Fruit fly (Drosophila melanogaster): ENCODE data around the gene CheA87a.

CheA87a gene

dm6 chr3R:13400902-13401721, 31.7 kb downstream of the CheA87a start (continued):
- TF ChIP-seq Oli (tag; optimal IDR thresholded peaks at IDR 0.05) (peak; percentile 96), eyg (GFP tag; optimal IDR thresholded peaks at IDR 0.05) (peak; percentile 76), gcm (GFP tag; optimal IDR thresholded peaks at IDR 0.05) (peak; percentile 90), CG4820 (GFP tag; optimal IDR thresholded peaks at IDR 0.05) (peak; percentile 83), CG10543 (GFP tag; optimal IDR thresholded peaks at IDR 0.05) (peak; percentile 53), Hr3 (GFP tag; optimal IDR thresholded peaks at IDR 0.05) (peak; percentile 88), crc (GFP tag; optimal IDR thresholded peaks at IDR 0.05) (peak; percentile 76), h (optimal IDR thresholded peaks at IDR 0.05) (no peak), CG12155 (GFP tag; optimal IDR thresholded peaks at IDR 0.05) (peak; percentile 85), BtbVII (GFP tag; optimal IDR thresholded peaks at IDR 0.05) (peak; percentile 75), her (GFP tag; optimal IDR thresholded peaks at IDR 0.05) (peak; percentile 79), Kr (GFP tag; optimal IDR thresholded peaks at IDR 0.05) (no peak), CG17612 (GFP tag; IDR thresholded peaks at IDR 0.05) (peak; percentile 54), CG12659 (GFP tag; optimal IDR thresholded peaks at IDR 0.05) (peak; percentile 92), zfh1 (GFP tag; IDR thresholded peaks at IDR 0.05) (peak; percentile 82), CG7357 (GFP tag; IDR thresholded peaks at IDR 0.05) (peak; percentile 72; the same call in 2 of the 3 replicates), gce (GFP tag; IDR thresholded peaks at IDR 0.05) (peak; percentile 81; the same call in 2 of the 3 replicates), CG18764 (GFP tag; optimal IDR thresholded peaks at IDR 0.05) (peak; percentile 62), CG16779 (GFP tag; IDR thresholded peaks at IDR 0.05) (peak; percentile 63; the same call in 1 of the 2 replicates), CG2202 (tag; optimal IDR thresholded peaks at IDR 0.05) (peak; percentile 89), HmgZ (tag; optimal IDR thresholded peaks at IDR 0.05) (peak; percentile 90), Sox102F (GFP tag; optimal IDR thresholded peaks at IDR 0.05) (peak; percentile 92), Bgb (GFP tag; IDR thresholded peaks at IDR 0.05; ENCODE audit: partially characterized antibody) (no peak; the same call in 1 of the 2 replicates), CG12769 (tag; optimal IDR thresholded peaks at IDR 0.05) (peak; percentile 85), Tbp (GFP tag; optimal IDR thresholded peaks at IDR 0.05) (no peak), Adf1 (GFP tag; IDR thresholded peaks at IDR 0.05) (0 out of 2 replicates have a peak, but pooled peaks have one; percentile 45), Gsc (GFP tag; IDR thresholded peaks at IDR 0.05) (peak; percentile 49), GATAe (GFP tag; conservative IDR thresholded peaks at IDR 0.05) (no peak; the same call in 1 of the 2 replicates), CG11456 (GFP tag; IDR thresholded peaks at IDR 0.05) (peak; percentile 71; the same call in 1 of the 3 replicates), Eip74EF (GFP tag; optimal IDR thresholded peaks at IDR 0.05) (peak in 1 of 2 experiments; percentile 92), gsb-n (tag; optimal IDR thresholded peaks at IDR 0.05) (peak; percentile 85), CG6254 (GFP tag; optimal IDR thresholded peaks at IDR 0.05) (peak; percentile 82), CG10959 (GFP tag; IDR thresholded peaks at IDR 0.05) (peak; percentile 32), Rx (GFP tag; IDR thresholded peaks at IDR 0.05) (peak; percentile 81), Bdp1 (GFP tag; optimal IDR thresholded peaks at IDR 0.05) (peak; percentile 79), CG7987 (GFP tag; optimal IDR thresholded peaks at IDR 0.05) (peak; percentile 63), prd (optimal IDR thresholded peaks at IDR 0.05) (no peak), prd (GFP tag; IDR thresholded peaks at IDR 0.05) (peak; percentile 89), CG14667 (GFP tag; IDR thresholded peaks at IDR 0.05) (peak; percentile 79), sna (GFP tag; IDR thresholded peaks at IDR 0.05; ENCODE audit: partially characterized antibody) (no peak; the same call in 1 of the 2 replicates), yki (optimal IDR thresholded peaks at IDR 0.05) (no peak), fd64A (GFP tag; optimal IDR thresholded peaks at IDR 0.05) (peak; percentile 60), nerfin-1 (tag; optimal IDR thresholded peaks at IDR 0.05) (peak; percentile 84), so (GFP tag; IDR thresholded peaks at IDR 0.05) (peak; percentile 86), CG12219 (GFP tag; optimal IDR thresholded peaks at IDR 0.05) (peak; percentile 88), sqz (GFP tag; optimal IDR thresholded peaks at IDR 0.05) (peak; percentile 53), salm (tag; optimal IDR thresholded peaks at IDR 0.05) (peak; percentile 77), Jarid2 (GFP tag; optimal IDR thresholded peaks at IDR 0.05) (peak; percentile 43), CG6272 (GFP tag; IDR thresholded peaks at IDR 0.05) (peak; percentile 53)

Measured in whole organism, embryonic.